Worm (Caenorhabditis elegans): ENCODE data around the gene Y43F8B.20.

Y43F8B.20 gene

DNA sequence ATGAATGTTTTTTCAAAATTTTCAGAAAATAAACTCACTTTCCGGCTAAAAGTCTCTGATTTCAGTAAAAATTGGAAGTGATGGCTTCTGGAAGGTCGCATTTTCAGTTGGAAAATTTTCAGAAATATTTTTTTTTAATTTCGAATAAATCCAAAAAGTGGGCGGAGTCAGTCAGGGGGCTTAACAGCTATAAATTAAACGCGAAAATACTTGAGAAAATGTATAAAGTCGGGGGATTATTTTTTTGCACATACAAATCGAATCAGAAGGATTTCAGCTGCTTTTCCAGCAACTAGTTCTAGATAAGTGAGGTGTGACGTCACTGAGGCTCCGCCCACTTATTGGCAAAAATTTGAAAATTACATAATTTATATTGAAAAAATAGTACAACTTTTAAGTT lies 16.6 kb downstream of the Y43F8B.20 start, which contains the start of gene Y43F8B.2:
Y43F8B.2 (minus strand) TSS at position 101 of the 400 bp plus-strand sequence.
- TF ChIP-seq him-1 (tag; optimal IDR thresholded peaks at IDR 0.05), result no peak
- TF ChIP-seq W03F9.2 (tag; optimal IDR thresholded peaks at IDR 0.05), result no peak
- TF ChIP-seq dao-5 (tag; optimal IDR thresholded peaks at IDR 0.05), result no peak

DNA sequence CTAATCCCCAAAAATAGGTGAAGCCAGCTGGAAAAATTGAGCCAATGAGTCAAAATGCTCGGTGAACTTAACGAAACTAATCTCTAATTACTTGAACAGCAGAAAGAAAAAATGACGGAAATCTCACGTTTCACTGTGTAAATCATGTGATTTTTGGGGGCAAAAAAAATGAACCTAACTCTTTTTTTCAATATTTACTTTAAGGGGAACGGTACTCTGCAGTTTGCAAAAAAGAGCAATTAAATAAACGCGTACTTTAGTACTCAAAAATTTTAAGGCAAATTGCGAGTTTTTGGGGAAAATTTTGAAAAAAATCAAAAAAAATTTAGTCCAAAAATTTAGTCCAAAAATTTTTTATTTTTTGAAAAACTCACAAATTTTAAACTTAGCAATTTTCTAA lies 18.6 kb downstream of the Y43F8B.20 start:
- TF ChIP-seq dao-5 (tag; optimal IDR thresholded peaks at IDR 0.05) (no peak), W03F9.2 (tag; optimal IDR thresholded peaks at IDR 0.05) (no peak), him-1 (tag; optimal IDR thresholded peaks at IDR 0.05) (no peak)

DNA sequence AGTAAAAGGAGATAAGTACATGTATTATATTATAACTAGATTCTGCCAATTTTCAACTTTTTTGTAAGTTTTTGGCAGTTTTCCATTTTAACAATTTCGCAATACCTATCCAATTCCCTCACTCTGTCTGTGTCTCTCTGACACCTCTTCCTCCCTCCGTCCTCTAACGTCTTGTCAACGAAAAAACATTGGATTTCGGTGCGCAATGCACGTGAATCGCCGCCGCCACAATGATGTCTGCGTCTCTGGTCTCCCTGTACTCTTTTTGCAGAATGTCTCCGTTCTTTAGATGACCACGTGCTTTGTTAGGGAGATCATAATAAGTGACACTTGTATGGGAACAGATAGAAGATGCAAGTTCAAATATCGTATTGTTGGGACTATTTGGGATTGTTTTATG lies 20.4 kb downstream of the Y43F8B.20 start:
- TF ChIP-seq dao-5 (tag; optimal IDR thresholded peaks at IDR 0.05) (no peak), W03F9.2 (tag; optimal IDR thresholded peaks at IDR 0.05) (peak; percentile 87), him-1 (tag; optimal IDR thresholded peaks at IDR 0.05) (peak; percentile 74)

DNA sequence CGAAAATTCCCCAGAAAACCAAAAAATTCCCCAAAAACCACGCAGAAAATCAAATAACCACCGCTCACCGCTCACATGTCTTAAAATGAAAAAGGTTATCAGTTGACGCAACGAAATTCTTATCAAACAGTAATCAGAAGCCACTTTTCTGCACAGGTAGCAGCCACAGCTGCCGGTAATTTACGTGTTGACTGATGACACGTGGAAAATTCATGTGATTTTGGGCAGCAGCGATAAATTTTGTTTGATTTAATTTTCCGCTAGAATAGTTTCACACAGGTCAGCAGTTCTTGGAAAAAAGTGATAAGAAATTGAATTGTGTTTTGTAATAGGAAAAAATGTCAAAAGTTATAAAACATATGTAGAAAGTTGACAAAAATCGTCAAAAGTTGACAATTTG lies 22.0 kb downstream of the Y43F8B.20 start:
- TF ChIP-seq W03F9.2 (tag; optimal IDR thresholded peaks at IDR 0.05) (no peak), him-1 (tag; optimal IDR thresholded peaks at IDR 0.05) (no peak), dao-5 (tag; optimal IDR thresholded peaks at IDR 0.05) (no peak)

DNA sequence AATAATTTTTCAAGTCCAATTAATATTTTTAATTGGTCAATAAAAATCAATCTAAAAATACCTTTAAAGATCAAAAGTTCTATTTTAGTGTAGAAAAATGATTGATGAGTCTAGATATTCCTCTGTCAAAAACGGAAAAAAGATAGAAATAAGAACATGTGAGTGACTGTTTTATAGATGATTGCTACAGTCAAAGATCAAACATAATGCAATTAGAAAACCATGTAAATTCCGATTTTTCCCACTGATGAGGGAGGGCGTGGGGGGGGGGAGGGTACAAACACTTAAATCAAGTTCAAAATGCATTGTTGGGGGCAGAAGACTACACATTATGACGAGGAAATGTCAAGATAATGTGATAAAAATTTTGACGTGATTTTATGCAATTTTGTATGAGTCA lies 23.4 kb downstream of the Y43F8B.20 start:
- TF ChIP-seq him-1 (tag; optimal IDR thresholded peaks at IDR 0.05), result no peak
- no peak for TF ChIP-seq W03F9.2 (tag; optimal IDR thresholded peaks at IDR 0.05)
- no peak for TF ChIP-seq dao-5 (tag; optimal IDR thresholded peaks at IDR 0.05)

DNA sequence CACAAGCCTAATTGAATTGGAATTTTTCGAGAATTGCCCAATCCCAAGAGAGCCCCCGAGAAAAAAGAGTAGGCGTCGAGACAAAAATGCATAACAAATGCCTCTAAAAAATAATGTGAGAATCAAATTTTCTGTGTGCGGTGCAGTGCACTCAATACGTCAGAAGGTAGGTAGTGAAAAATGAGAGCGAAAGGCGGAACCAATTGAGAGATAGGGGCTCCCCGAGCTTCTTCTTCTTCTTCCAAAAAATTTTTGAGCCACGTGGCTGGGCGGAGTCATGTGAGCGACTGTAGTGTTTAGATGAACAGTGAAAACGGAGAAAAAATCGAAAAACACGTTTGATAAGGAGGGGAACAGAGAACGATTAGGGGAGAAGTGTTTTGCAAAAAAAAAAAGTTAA lies 25.0 kb downstream of the Y43F8B.20 start:
- no peak for TF ChIP-seq dao-5 (tag; optimal IDR thresholded peaks at IDR 0.05)
- no peak for TF ChIP-seq him-1 (tag; optimal IDR thresholded peaks at IDR 0.05)
- TF ChIP-seq W03F9.2 (tag; optimal IDR thresholded peaks at IDR 0.05), result peak; percentile 43

DNA sequence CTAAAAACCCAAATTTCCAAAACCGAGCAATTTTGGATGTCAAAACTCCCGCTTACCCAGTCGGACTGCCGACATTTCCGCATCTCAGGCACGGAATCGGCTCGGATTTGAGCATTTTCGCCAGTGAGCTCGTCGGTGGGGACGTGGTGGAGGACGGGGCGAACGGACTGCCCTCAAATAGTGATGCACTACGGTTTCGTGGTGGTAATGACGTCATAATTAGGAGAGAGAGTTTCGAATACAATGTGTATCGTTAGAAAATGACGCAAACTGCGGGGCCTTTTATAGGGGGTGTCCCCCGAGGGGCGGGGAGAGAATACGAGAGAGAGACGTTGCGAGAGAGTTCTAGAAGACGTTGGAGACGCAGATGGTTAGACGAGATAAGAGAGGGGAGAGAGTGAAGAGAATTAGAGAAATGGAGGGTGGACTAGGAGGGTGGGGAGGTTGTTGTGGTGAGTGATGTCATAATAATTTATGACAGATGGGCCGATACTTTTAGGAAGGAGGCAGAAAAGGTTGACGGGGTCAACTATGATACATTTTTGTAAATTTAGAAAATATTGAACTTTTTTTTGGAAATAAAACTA lies 26.9 kb downstream of the Y43F8B.20 start:
- TF ChIP-seq him-1 (tag; optimal IDR thresholded peaks at IDR 0.05) (peak; percentile 83), dao-5 (tag; optimal IDR thresholded peaks at IDR 0.05) (no peak), W03F9.2 (tag; optimal IDR thresholded peaks at IDR 0.05) (peak; percentile 68)

DNA sequence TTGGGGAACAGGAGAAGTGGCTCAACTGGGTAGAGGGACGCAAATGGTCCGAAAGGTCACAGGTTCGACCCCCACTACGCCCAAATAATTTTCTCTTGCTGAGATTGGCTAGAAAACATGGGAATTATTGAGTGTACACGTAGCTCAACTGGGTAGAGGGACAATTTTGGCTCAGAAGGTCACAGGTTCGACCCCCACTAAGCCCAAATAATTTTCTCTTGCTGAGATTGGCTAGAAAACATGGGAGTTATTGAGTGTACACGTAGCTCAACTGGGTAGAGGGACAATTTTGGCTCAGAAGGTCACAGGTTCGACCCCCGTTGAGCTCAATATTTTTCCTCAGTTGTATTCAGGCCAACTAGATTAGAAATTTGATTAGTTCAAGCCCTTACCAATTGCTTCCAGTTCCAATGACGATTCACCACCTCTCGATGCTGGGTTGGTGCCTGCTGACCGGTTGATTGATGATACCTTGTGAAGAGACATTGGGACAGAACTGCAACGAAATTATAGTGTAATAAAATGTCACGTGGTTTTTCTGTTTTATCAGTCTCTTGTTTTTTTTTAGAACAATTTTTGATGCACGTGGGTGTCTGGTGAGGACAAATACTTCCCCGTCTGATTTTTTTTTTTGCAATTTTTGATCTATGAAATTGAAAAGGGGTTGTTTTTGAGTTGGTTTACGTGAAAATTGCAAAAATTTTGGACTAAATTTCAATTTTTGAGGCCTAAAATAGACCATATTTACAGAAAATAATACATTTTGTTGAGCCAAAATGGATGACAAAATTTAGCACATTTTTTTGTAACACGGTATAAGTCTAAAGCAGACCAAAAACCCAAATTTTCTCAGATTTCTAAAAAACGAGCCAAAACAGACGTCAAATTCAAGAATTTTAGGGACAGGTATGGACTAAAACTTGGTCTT lies 28.0 kb downstream of the Y43F8B.20 start:
- no peak for TF ChIP-seq him-1 (tag; optimal IDR thresholded peaks at IDR 0.05)
- TF ChIP-seq dao-5 (tag; optimal IDR thresholded peaks at IDR 0.05), result no peak
- no peak for TF ChIP-seq W03F9.2 (tag; optimal IDR thresholded peaks at IDR 0.05)

DNA sequence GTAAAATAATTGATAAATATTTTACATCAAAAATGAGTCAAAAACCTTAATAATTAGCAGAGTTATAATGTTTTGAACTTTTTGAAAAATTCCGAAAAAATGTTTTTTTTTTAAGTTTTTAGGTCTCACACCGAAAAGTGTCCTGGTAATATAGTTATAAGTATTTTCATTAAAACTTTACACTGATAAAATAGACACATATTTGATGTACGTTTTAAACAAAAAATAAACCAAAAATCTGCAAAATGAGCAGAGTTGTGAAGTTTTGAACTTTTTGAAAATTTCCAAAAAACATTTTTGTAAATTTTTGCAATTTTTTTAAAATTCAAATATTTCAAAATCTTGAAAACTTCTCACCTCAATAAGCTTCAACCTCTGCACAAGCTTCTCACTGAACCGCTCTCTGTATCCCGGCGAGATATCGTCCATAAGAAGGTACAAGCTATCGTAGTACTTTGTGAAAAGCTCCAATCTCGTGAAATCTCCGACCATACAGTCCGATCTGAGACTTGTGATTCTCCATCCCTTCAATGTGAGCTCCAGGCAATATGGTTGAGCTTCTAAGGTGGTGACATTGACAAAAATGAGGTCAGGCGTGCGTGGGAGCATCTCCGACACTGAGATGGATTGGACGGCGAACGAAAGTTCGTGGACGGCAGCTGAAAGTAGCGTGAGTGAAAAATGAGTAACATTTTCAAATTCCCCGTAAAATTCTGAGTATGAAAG lies 28.8 kb downstream of the Y43F8B.20 start:
- no peak for TF ChIP-seq W03F9.2 (tag; optimal IDR thresholded peaks at IDR 0.05)
- TF ChIP-seq him-1 (tag; optimal IDR thresholded peaks at IDR 0.05), result no peak
- no peak for TF ChIP-seq dao-5 (tag; optimal IDR thresholded peaks at IDR 0.05)

DNA sequence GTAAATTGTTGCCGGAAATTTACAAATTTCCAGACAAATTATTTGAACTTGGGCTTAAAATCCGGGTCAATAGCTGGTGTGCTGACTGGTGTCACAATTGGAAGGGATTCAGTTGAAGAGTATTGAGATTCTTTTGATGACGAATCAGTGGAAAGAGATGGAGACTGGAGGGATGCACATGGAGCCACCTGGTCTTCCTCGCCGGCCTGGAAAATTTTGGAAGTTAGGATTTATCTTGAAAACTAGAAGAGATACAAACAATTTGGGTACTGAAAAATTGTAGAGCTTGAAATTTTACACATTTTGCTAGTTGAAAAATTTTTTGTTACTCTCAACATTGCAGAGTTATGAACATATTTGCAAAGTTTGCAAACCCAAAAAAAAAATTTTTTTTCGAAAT lies 29.5 kb downstream of the Y43F8B.20 start:
- TF ChIP-seq dao-5 (tag; optimal IDR thresholded peaks at IDR 0.05) (no peak), W03F9.2 (tag; optimal IDR thresholded peaks at IDR 0.05) (no peak), him-1 (tag; optimal IDR thresholded peaks at IDR 0.05) (no peak)

DNA sequence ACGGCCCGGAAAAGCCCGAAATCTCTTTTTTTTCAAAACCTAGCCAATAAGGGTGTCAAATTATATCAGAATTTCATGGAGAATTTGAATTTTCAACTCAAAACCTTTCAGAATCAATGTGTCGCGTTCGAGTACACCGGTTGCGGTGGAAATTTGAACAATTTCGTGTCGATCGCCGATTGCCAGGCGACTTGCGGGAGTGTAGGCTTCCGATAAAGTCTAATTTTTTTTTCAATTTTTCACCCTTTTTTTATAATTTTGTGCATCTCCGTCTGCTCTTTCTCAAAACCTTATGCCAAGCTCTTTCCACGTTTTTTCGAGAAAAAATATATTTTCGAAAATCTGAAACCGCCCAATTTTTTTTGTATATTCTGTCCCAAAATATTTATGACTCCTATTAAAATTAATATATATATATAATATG lies 30.1 kb downstream of the Y43F8B.20 start:
- TF ChIP-seq W03F9.2 (tag; optimal IDR thresholded peaks at IDR 0.05), result no peak
- TF ChIP-seq dao-5 (tag; optimal IDR thresholded peaks at IDR 0.05), result no peak
- TF ChIP-seq him-1 (tag; optimal IDR thresholded peaks at IDR 0.05), result no peak

DNA sequence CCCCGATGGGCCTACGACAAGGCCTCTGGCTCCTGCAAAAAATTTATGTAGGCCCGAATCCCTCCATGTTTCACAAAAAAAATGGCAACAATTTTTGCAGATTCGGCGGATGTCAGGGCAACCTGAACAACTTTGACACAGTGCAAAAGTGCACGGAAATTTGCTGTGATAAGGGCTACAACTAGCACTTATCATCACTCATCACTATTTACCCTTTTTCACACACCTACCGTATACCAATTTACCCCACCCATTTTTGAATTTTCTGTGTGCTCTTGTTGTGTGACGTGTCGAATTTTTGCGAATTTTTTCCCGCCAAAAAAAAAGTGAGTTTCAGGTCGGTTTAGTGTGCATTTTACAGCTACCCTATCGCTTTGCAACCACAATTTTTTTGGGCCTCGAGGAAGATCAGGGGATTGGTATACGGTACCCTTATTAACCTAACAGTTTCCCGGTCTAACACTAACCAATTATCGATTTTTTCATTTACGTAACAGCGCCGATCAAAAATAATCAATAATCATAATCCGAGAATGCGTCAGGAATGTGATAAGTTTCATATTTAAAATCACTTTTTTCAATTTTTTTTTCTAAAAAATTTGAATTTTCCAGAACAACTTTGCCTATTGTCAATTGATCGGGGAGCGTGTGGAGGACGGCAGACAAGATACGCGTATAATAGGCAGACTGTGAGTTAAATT lies 31.0 kb downstream of the Y43F8B.20 start:
- no peak for TF ChIP-seq dao-5 (tag; optimal IDR thresholded peaks at IDR 0.05)
- no peak for TF ChIP-seq W03F9.2 (tag; optimal IDR thresholded peaks at IDR 0.05)
- no peak for TF ChIP-seq him-1 (tag; optimal IDR thresholded peaks at IDR 0.05)

DNA sequence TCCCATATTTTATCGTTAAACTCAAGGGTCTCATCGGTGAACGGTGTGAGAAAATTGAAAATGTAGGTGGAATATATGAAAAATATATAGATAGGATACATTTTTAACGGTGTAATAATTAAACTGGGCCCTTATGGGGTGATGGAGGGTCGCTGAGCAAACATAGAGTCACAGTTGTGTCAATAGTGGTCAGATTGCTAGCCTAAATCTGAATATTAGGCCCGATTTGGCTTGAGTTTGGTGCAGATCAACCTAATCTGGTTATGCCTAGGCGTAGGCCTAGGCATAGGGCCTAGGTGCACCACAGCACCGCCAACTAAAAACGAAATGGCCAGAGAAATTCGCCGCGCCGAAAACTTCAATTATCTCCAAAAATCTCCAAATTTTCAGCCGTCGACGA lies 36.0 kb downstream of the Y43F8B.20 start, which contains the start of gene phy-4:
phy-4 (minus strand) TSS at position 101 of the 400 bp plus-strand sequence.
- TF ChIP-seq dao-5 (tag; optimal IDR thresholded peaks at IDR 0.05) (no peak), W03F9.2 (tag; optimal IDR thresholded peaks at IDR 0.05) (no peak), him-1 (tag; optimal IDR thresholded peaks at IDR 0.05) (no peak)
